Fruit fly (Drosophila melanogaster) whole organism, embryonic: Measurements from ENCODE around the gene Mrm2.
A peak's percentile ranks its signal among the peaks of the same experiment; 100 is the strongest.

Source experiments
- B-H1 ChIP-seq: fragments of 200-800 bp; sonication (Bioruptor generic); IDR thresholded peaks from 3 replicates; pipeline ENCODE4 v1.3.6; 2022; ENCODE audit warnings: missing biosample characterization, missing genetic modification characterization
- BEAF-32 ChIP-seq: fragments of 200-800 bp; sonication (Bioruptor generic); optimal IDR thresholded peaks from 3 replicates; lab custom pipeline; 2017; ENCODE audit warnings: missing biosample characterization, missing genetic modification characterization, mild to moderate bottlenecking, moderate library complexity, missing genetic modification reagents
- Bdp1 ChIP-seq: fragments of 200-800 bp; sonication (Bioruptor generic); optimal IDR thresholded peaks from 3 replicates; lab custom pipeline; 2016; ENCODE audit warnings: missing biosample characterization, missing genetic modification characterization
- CG10543 ChIP-seq: fragments of 200-800 bp; sonication (Bioruptor generic); optimal IDR thresholded peaks from 3 replicates; lab custom pipeline; 2017; ENCODE audit warnings: missing biosample characterization, mild to moderate bottlenecking, missing genetic modification characterization, moderate library complexity
- CG11085 ChIP-seq: fragments of 200-800 bp; sonication (Bioruptor generic); IDR thresholded peaks from 2 replicates; pipeline ENCODE4 v1.3.6; 2022; ENCODE audit warnings: missing biosample characterization, missing genetic modification characterization
- CG11695 ChIP-seq: fragments of 200-800 bp; sonication (Bioruptor generic); IDR thresholded peaks from 3 replicates; pipeline ENCODE4 v1.3.6; 2022; ENCODE audit warnings: missing biosample characterization, missing genetic modification characterization
- CG12299 ChIP-seq: fragments of 200-800 bp; sonication (Bioruptor generic); optimal IDR thresholded peaks from 2 replicates; lab custom pipeline; 2018; ENCODE audit warnings: missing biosample characterization, mild to moderate bottlenecking, missing genetic modification characterization
- CG15479 ChIP-seq: fragments of 200-800 bp; sonication (Bioruptor generic); optimal IDR thresholded peaks from 3 replicates; lab custom pipeline; 2019; ENCODE audit warnings: missing biosample characterization, mild to moderate bottlenecking, missing genetic modification characterization, moderate library complexity
- CG16813 ChIP-seq: fragments of 200-800 bp; sonication (Bioruptor generic); IDR thresholded peaks from 3 replicates; pipeline ENCODE4 v1.3.6; 2022; ENCODE audit warnings: missing biosample characterization, missing genetic modification characterization; ENCODE audit not compliant: partially characterized antibody
- CG17328 ChIP-seq: fragments of 200-800 bp; sonication (Bioruptor generic); IDR thresholded peaks from 2 replicates; pipeline ENCODE4 v1.3.6; 2022; ENCODE audit warnings: missing biosample characterization, missing genetic modification characterization
- CG18764 ChIP-seq: fragments of 200-800 bp; sonication (Bioruptor generic); optimal IDR thresholded peaks from 3 replicates; lab custom pipeline; 2016; ENCODE audit warnings: missing biosample characterization, missing genetic modification characterization
- CG2129 ChIP-seq: fragments of 200-800 bp; sonication (Bioruptor generic); IDR thresholded peaks from 2 replicates; pipeline ENCODE4 v1.3.6; 2022; ENCODE audit warnings: missing biosample characterization, missing genetic modification characterization; ENCODE audit not compliant: partially characterized antibody
- CG2712 ChIP-seq: fragments of 200-800 bp; optimal IDR thresholded peaks from 3 replicates; lab custom pipeline; 2019; ENCODE audit warnings: missing biosample characterization, mild to moderate bottlenecking, missing genetic modification characterization, moderate library complexity
- CG34376 ChIP-seq: fragments of 200-800 bp; sonication (Bioruptor generic); optimal IDR thresholded peaks from 2 replicates; lab custom pipeline; 2018; ENCODE audit warnings: missing biosample characterization, mild to moderate bottlenecking, missing genetic modification characterization
- CG5245 ChIP-seq: fragments of 200-800 bp; sonication (Bioruptor generic); optimal IDR thresholded peaks from 3 replicates; lab custom pipeline; 2016; ENCODE audit warnings: missing biosample characterization, missing genetic modification characterization
- CG6765 ChIP-seq: fragments of 200-800 bp; sonication (Bioruptor generic); optimal IDR thresholded peaks from 3 replicates; lab custom pipeline; 2017; ENCODE audit warnings: missing biosample characterization, mild to moderate bottlenecking, missing genetic modification characterization
- CG6791 ChIP-seq: fragments of 200-800 bp; sonication (Bioruptor generic); IDR thresholded peaks from 3 replicates; pipeline ENCODE4 v1.3.6; 2022; ENCODE audit warnings: missing biosample characterization, missing genetic modification characterization; ENCODE audit not compliant: partially characterized antibody
- CG8924 ChIP-seq: fragments of 200-800 bp; optimal IDR thresholded peaks from 3 replicates; lab custom pipeline; 2019; ENCODE audit warnings: missing biosample characterization, mild to moderate bottlenecking, missing genetic modification characterization, moderate library complexity
- CG9609 ChIP-seq: fragments of 200-800 bp; sonication (Bioruptor generic); optimal IDR thresholded peaks from 3 replicates; lab custom pipeline; 2016; ENCODE audit warnings: missing biosample characterization, missing genetic modification characterization
- CG9727 ChIP-seq: fragments of 200-800 bp; sonication (Bioruptor generic); optimal IDR thresholded peaks from 3 replicates; lab custom pipeline; 2017; ENCODE audit warnings: missing biosample characterization, mild to moderate bottlenecking, missing genetic modification characterization
- Dll ChIP-seq: fragments of 200-800 bp; sonication (Bioruptor generic); IDR thresholded peaks from 4 replicates; pipeline ENCODE4 v1.3.6; 2022; ENCODE audit warnings: missing biosample characterization, missing genetic modification characterization; ENCODE audit not compliant: partially characterized antibody
- Fer1 ChIP-seq: fragments of 200-800 bp; sonication (Bioruptor generic); optimal IDR thresholded peaks from 2 replicates; lab custom pipeline; 2017; ENCODE audit warnings: missing biosample characterization, mild to moderate bottlenecking, missing genetic modification characterization
- Gug ChIP-seq: fragments of 200-800 bp; sonication (Bioruptor generic); IDR thresholded peaks from 4 replicates; pipeline ENCODE4 v1.3.6; 2022; ENCODE audit warnings: missing biosample characterization, missing genetic modification characterization
- HLH3B ChIP-seq: fragments of 200-800 bp; sonication (Bioruptor generic); IDR thresholded peaks from 2 replicates; pipeline ENCODE4 v1.3.6; 2022; ENCODE audit warnings: missing biosample characterization, missing genetic modification characterization
- HLH4C ChIP-seq: fragments of 200-800 bp; sonication (Bioruptor generic); IDR thresholded peaks from 3 replicates; pipeline ENCODE4 v1.3.6; 2022; ENCODE audit warnings: missing biosample characterization, missing genetic modification characterization; ENCODE audit not compliant: partially characterized antibody
- Hey ChIP-seq: fragments of 200-800 bp; sonication (Bioruptor generic); optimal IDR thresholded peaks from 3 replicates; lab custom pipeline; 2018; ENCODE audit warnings: missing biosample characterization, mild to moderate bottlenecking, missing genetic modification characterization
- Hr3 ChIP-seq: fragments of 200-800 bp; sonication (Bioruptor generic); optimal IDR thresholded peaks from 3 replicates; lab custom pipeline; 2016; ENCODE audit warnings: missing biosample characterization, missing genetic modification characterization
- Hsf ChIP-seq: fragments of 200-800 bp; sonication (Bioruptor generic); optimal IDR thresholded peaks from 3 replicates; lab custom pipeline; 2016; ENCODE audit warnings: missing biosample characterization, missing genetic modification characterization
- Kr ChIP-seq: fragments of 200-800 bp; sonication (Bioruptor generic); optimal IDR thresholded peaks from 2 replicates; lab custom pipeline; 2017; ENCODE audit warnings: missing biosample characterization, mild to moderate bottlenecking, missing genetic modification characterization
- Med ChIP-seq: fragments of 200-800 bp; sonication (Bioruptor generic); peaks from one replicate; lab custom pipeline; 2016; ENCODE audit warnings: missing biosample characterization, missing genetic modification characterization, mild to moderate bottlenecking, inconsistent platforms, moderate library complexity
- Nf-YA ChIP-seq: fragments of 200-800 bp; sonication (Bioruptor generic); IDR thresholded peaks from 2 replicates; pipeline ENCODE4 v1.3.6; 2022; ENCODE audit warnings: missing biosample characterization, missing genetic modification characterization
- Nf-YC ChIP-seq: fragments of 200-800 bp; optimal IDR thresholded peaks from 3 replicates; lab custom pipeline; 2019; ENCODE audit warnings: missing biosample characterization, mild to moderate bottlenecking, missing genetic modification characterization, moderate library complexity
- TFAM ChIP-seq: fragments of 200-800 bp; sonication (Bioruptor generic); optimal IDR thresholded peaks from 2 replicates; lab custom pipeline; 2017; ENCODE audit warnings: missing biosample characterization, missing genetic modification characterization, inconsistent platforms
- Taf1 ChIP-seq: fragments of 200-800 bp; sonication (Bioruptor generic); IDR thresholded peaks from 2 replicates; pipeline ENCODE4 v1.3.6; 2022; ENCODE audit warnings: missing biosample characterization, missing genetic modification characterization
- ase ChIP-seq: fragments of 200-800 bp; sonication (Bioruptor generic); IDR thresholded peaks from 3 replicates; pipeline ENCODE4 v1.3.6; 2022; ENCODE audit warnings: missing biosample characterization, missing genetic modification characterization
- dimm ChIP-seq: fragments of 200-800 bp; sonication (Bioruptor generic); IDR thresholded peaks from 2 replicates; pipeline ENCODE4 v1.3.6; 2022; ENCODE audit warnings: missing biosample characterization, missing genetic modification characterization
- en ChIP-seq: fragments of 200-800 bp; sonication (Bioruptor generic); optimal IDR thresholded peaks from 2 replicates; lab custom pipeline; 2016; ENCODE audit warnings: missing biosample characterization, missing genetic modification characterization
- ewg ChIP-seq: fragments of 200-800 bp; sonication (Bioruptor generic); optimal IDR thresholded peaks from 3 replicates; lab custom pipeline; 2017; ENCODE audit warnings: mild to moderate bottlenecking, missing biosample characterization, missing genetic modification reagents, missing genetic modification characterization
- eyg ChIP-seq: fragments of 200-800 bp; sonication (Bioruptor generic); optimal IDR thresholded peaks from 3 replicates; lab custom pipeline; 2016; ENCODE audit warnings: missing biosample characterization, missing genetic modification characterization
- her ChIP-seq: fragments of 200-800 bp; sonication (Bioruptor generic); optimal IDR thresholded peaks from 2 replicates; lab custom pipeline; 2016; ENCODE audit warnings: missing biosample characterization, missing genetic modification characterization
- hkb ChIP-seq, 2 experiments: fragments of 200-800 bp in 1 of 2; fragments of >200 bp in 1 of 2; sonication (Bioruptor generic) in 1 of 2; IDR thresholded peaks in 1 of 2; optimal IDR thresholded peaks in 1 of 2; 2 replicates each; pipeline versions ENCODE4 v1.3.6 to Lab custom; 2017 to 2022; ENCODE audit warnings: missing biosample characterization in 1 of 2, missing genetic modification characterization in 1 of 2
- lov ChIP-seq, 2 experiments: fragments of 200-800 bp in 1 of 2; fragments of >200 bp in 1 of 2; sonication (Bioruptor generic) in 1 of 2; IDR thresholded peaks in 1 of 2; optimal IDR thresholded peaks in 1 of 2; 2 replicates in 1 of 2; 3 replicates in 1 of 2; pipeline versions ENCODE4 v1.3.6 to Lab custom; 2017 to 2022; ENCODE audit warnings: missing biosample characterization in 1 of 2, missing genetic modification characterization in 1 of 2
- pita ChIP-seq: fragments of 200-800 bp; sonication (Bioruptor generic); optimal IDR thresholded peaks from 2 replicates; lab custom pipeline; 2017; ENCODE audit warnings: missing biosample characterization, mild to moderate bottlenecking, missing genetic modification characterization
- rib ChIP-seq: fragments of 200-800 bp; sonication (Bioruptor generic); IDR thresholded peaks from 2 replicates; pipeline ENCODE4 v1.3.6; 2022; ENCODE audit warnings: missing biosample characterization, missing genetic modification characterization
- ro ChIP-seq: fragments of 200-800 bp; sonication (Bioruptor generic); IDR thresholded peaks from 2 replicates; pipeline ENCODE4 v1.3.6; 2022; ENCODE audit warnings: missing biosample characterization, missing genetic modification characterization
- schlank ChIP-seq: fragments of 200-800 bp; sonication (Bioruptor generic); optimal IDR thresholded peaks from 2 replicates; lab custom pipeline; 2018; ENCODE audit warnings: missing biosample characterization, mild to moderate bottlenecking, missing genetic modification characterization
- tap ChIP-seq: fragments of 200-800 bp; optimal IDR thresholded peaks from 3 replicates; lab custom pipeline; 2019; ENCODE audit warnings: missing biosample characterization, mild to moderate bottlenecking, missing genetic modification characterization, moderate library complexity
- tgo ChIP-seq: fragments of 200-800 bp; sonication (Bioruptor generic); IDR thresholded peaks from 3 replicates; pipeline ENCODE4 v1.3.6; 2022; ENCODE audit warnings: missing biosample characterization, missing genetic modification characterization

The Mrm2 gene

DNA sequence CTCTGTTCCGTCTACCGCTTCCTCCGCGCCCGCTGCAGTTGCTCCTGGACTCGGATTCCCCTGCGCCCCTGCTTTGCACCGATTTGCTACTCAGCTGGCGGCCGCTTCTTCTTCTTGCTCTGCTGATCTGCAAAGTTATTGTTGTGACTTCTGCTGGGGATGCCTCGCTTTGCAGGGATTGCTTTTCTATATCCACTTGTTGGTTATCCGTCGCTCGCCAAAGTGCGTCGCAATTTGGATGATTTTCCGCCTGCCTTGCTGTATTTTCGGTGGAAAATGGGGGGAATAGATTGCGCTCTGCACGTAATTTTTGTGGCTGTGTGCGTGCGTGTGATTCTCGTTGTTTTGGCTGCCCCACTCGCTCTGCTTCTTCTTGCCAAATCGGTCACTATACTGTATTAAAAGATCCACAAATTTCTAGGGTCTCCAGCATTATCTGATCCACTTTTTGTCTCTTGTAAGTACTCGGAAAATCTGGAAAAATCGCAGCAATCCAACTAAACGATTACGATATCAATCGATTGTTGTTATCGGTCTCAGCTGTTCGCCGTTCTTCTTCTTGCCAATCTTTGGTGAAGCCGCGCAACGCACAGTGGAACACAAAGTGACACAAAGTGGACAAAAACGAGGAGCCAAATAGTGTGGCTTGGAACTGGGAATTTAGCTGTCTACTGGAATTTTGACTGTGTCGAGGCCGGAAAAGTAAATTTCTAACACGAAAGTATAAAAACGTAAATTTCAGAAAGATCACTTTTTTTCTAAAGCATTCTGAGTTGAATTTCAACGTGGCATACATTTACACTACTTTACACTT lies 41.7 kb downstream of the Mrm2 start, which contains the start of gene ClpX (continued):
- TF ChIP-seq Dll (peak; percentile 75), CG15479 (GFP tag; lab: Kevin White, UChicago) (peak; percentile 80), CG6765 (peak; percentile 25), Nf-YC (peak; percentile 28), Nf-YA (GFP tag; lab: Robert Waterston, UW) (no peak), en (GFP tag; lab: Kevin White, UChicago) (no peak), rib (GFP tag; lab: Robert Waterston, UW) (no peak), CG5245 (GFP tag; lab: Kevin White, UChicago) (no peak), lov (optimal IDR thresholded peaks at IDR 0.05; lab: Kevin White, UChicago) (no peak), lov (GFP tag; IDR thresholded peaks at IDR 0.05; lab: Robert Waterston, UW) (no peak), tap (tag; lab: Kevin White, UChicago) (no peak), CG9727 (GFP tag; lab: Kevin White, UChicago) (no peak), CG6791 (GFP tag; lab: Robert Waterston, UW) (peak; percentile 75), CG18764 (no peak), Gug (no peak), pita (no peak), B-H1 (GFP tag; lab: Robert Waterston, UW) (no peak), CG10543 (GFP tag; lab: Kevin White, UChicago) (peak; percentile 28), Taf1 (GFP tag; lab: Robert Waterston, UW) (no peak), HLH4C (peak; percentile 79), ro (GFP tag; lab: Robert Waterston, UW) (no peak), CG11695 (no peak), her (no peak), CG9609 (GFP tag; lab: Kevin White, UChicago) (no peak), HLH3B (GFP tag; lab: Robert Waterston, UW) (no peak), CG8924 (tag; lab: Kevin White, UChicago) (no peak), ewg (GFP tag; lab: Kevin White, UChicago) (no peak), BEAF-32 (GFP tag; lab: Kevin White, UChicago) (peak; percentile 71), Hsf (GFP tag; lab: Kevin White, UChicago) (no peak), Kr (GFP tag; lab: Kevin White, UChicago) (no peak), CG17328 (GFP tag; lab: Robert Waterston, UW) (no peak), dimm (GFP tag; lab: Robert Waterston, UW) (no peak), ase (GFP tag; lab: Robert Waterston, UW) (no peak), TFAM (GFP tag; lab: Kevin White, UChicago) (no peak), CG16813 (GFP tag; lab: Robert Waterston, UW) (peak; percentile 64; the same call in 2 of the 3 replicates), Hey (tag; lab: Kevin White, UChicago) (no peak), Hr3 (GFP tag; lab: Kevin White, UChicago) (no peak), Bdp1 (GFP tag; lab: Kevin White, UChicago) (no peak), CG2129 (GFP tag; lab: Robert Waterston, UW) (0 out of 2 replicates have a peak, but pooled peaks have one; percentile 23), Fer1 (peak; percentile 27), schlank (tag; lab: Kevin White, UChicago) (no peak), CG2712 (peak; percentile 5), Med (GFP tag; lab: Kevin White, UChicago) (peak; percentile 81), CG12299 (no peak), hkb (optimal IDR thresholded peaks at IDR 0.05; lab: Kevin White, UChicago) (no peak), hkb (GFP tag; IDR thresholded peaks at IDR 0.05; lab: Robert Waterston, UW) (0 out of 2 replicates have a peak, but pooled peaks have one; percentile 10), CG11085 (GFP tag; lab: Robert Waterston, UW) (no peak), eyg (GFP tag; lab: Kevin White, UChicago) (no peak), CG34376 (GFP tag; lab: Kevin White, UChicago) (peak; percentile 37), tgo (GFP tag; lab: Robert Waterston, UW) (no peak)
